Worm (Caenorhabditis elegans) whole organism, L1 larva: ENCODE data around the gene F58D2.2.

Experiments used
- ceh-82 ChIP-seq, 3 experiments: fragments of 150-350 bp in 1 of 3; sonication (generic microtip) in 2 of 3; optimal IDR thresholded peaks; 2 replicates each; lab custom pipeline; 2014 to 2017; ENCODE audit warnings: missing biosample characterization in 3 of 3, missing genetic modification characterization in 3 of 3
- dpl-1 ChIP-seq, 3 experiments: fragments of 150-350 bp in 2 of 3; sonication (generic microtip) in 1 of 3; optimal IDR thresholded peaks; 2 replicates each; lab custom pipeline; 2014 to 2017; ENCODE audit warnings: missing biosample characterization in 3 of 3, missing genetic modification characterization in 3 of 3, missing genetic modification reagents in 3 of 3
- efl-1 ChIP-seq, 4 experiments: fragments of 150-350 bp; optimal IDR thresholded peaks in 3 of 4; peaks in 1 of 4; 1 replicate in 1 of 4; 2 replicates in 3 of 4; lab custom pipeline; 2014; ENCODE audit warnings: missing biosample characterization in 2 of 4, missing genetic modification characterization in 2 of 4, missing genetic modification reagents in 2 of 4
- fkh-10 ChIP-seq: sonication (generic microtip); optimal IDR thresholded peaks from 2 replicates; lab custom pipeline; 2017; ENCODE audit warnings: missing biosample characterization, missing genetic modification reagents, missing genetic modification characterization
- nhr-90 ChIP-seq: sonication (generic microtip); optimal IDR thresholded peaks from 2 replicates; lab custom pipeline; 2016; ENCODE audit warnings: mild to moderate bottlenecking, missing genetic modification characterization, missing compliant biosample characterization; ENCODE audit not compliant: poor library complexity
- unc-62 ChIP-seq: fragments of 150-350 bp; optimal IDR thresholded peaks from 2 replicates; lab custom pipeline; 2014; ENCODE audit warnings: missing biosample characterization, missing genetic modification reagents, missing genetic modification characterization
- ztf-4 ChIP-seq: fragments of 150-350 bp; optimal IDR thresholded peaks from 2 replicates; lab custom pipeline; 2014; ENCODE audit warnings: missing biosample characterization, missing genetic modification characterization

DNA sequence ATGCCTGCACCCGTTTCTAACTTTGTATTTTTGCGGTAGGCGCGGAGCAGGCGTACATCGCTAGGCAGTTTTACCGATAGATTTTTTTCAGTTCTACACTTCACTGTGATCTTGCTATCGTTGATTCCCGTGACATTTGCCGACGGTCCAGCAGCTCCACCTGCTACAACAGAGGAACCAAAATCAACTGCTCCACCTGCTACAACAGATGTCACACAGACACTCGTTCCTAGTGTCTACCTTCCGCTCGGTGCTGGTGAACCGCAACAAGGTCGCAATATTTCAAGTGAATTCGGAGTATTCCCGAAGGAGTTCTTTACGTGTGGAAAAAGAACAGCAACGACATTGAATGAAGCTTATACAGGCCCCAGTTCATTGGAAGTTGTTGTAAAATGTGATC lies 508 bp downstream of the F58D2.2 start:
- TF ChIP-seq ztf-4 (tag; lab: Kevin White, UChicago) (no peak), efl-1 (optimal IDR thresholded peaks at IDR 0.05; lab: Kevin White, UChicago) (no peak), efl-1 (GFP tag; optimal IDR thresholded peaks at IDR 0.05 in 1 of 2; lab: Kevin White, UChicago) (peak in 1 of 2 experiments; percentile 65), unc-62 (GFP tag; lab: Kevin White, UChicago) (no peak), ceh-82 (tag; optimal IDR thresholded peaks at IDR 0.05; lab: Kevin White, UChicago) (no peak), dpl-1 (GFP tag; optimal IDR thresholded peaks at IDR 0.05; lab: Kevin White, UChicago) (no peak), fkh-10 (GFP tag; lab: Kevin White, UChicago) (no peak), nhr-90 (tag; lab: Kevin White, UChicago) (no peak)
